Fruit fly (Drosophila melanogaster) whole organism, embryonic: ENCODE measurements around the gene Muted.

Source experiments
- ATbp ChIP-seq: fragments of 200-800 bp; sonication (Bioruptor generic); optimal IDR thresholded peaks from 2 replicates; lab custom pipeline; 2017; ENCODE audit warnings: missing biosample characterization, mild to moderate bottlenecking, missing genetic modification characterization, missing genetic modification reagents
- Bteb2 ChIP-seq: fragments of 200-800 bp; sonication (Bioruptor generic); optimal IDR thresholded peaks from 2 replicates; lab custom pipeline; 2016; ENCODE audit warnings: missing biosample characterization, missing genetic modification characterization
- CG10366 ChIP-seq: fragments of 200-800 bp; sonication (Bioruptor generic); IDR thresholded peaks from 2 replicates; pipeline ENCODE4 v1.3.6; 2022; ENCODE audit warnings: missing biosample characterization, missing genetic modification characterization
- CG11456 ChIP-seq: fragments of 200-800 bp; sonication (Bioruptor generic); IDR thresholded peaks from 3 replicates; pipeline ENCODE4 v1.3.6; 2022; ENCODE audit warnings: missing biosample characterization, missing genetic modification characterization
- CG11696 ChIP-seq: fragments of 200-800 bp; sonication (Bioruptor generic); IDR thresholded peaks from 2 replicates; pipeline ENCODE4 v1.3.6; 2022; ENCODE audit warnings: missing biosample characterization, missing genetic modification characterization
- CG13624 ChIP-seq: fragments of 200-800 bp; sonication (Bioruptor generic); optimal IDR thresholded peaks from 2 replicates; lab custom pipeline; 2016; ENCODE audit warnings: missing biosample characterization, missing genetic modification characterization
- CG13894 ChIP-seq: fragments of 200-800 bp; sonication (Bioruptor generic); optimal IDR thresholded peaks from 3 replicates; lab custom pipeline; 2018; ENCODE audit warnings: missing biosample characterization, mild to moderate bottlenecking, missing genetic modification characterization, moderate library complexity
- CG15011 ChIP-seq: fragments of 200-800 bp; sonication (Bioruptor generic); optimal IDR thresholded peaks from 3 replicates; lab custom pipeline; 2018; ENCODE audit warnings: missing biosample characterization, mild to moderate bottlenecking, missing genetic modification characterization
- CG17568 ChIP-seq: fragments of 200-800 bp; sonication (Bioruptor generic); optimal IDR thresholded peaks from 2 replicates; lab custom pipeline; 2018; ENCODE audit warnings: missing biosample characterization, mild to moderate bottlenecking, missing genetic modification characterization, moderate library complexity
- CG1792 ChIP-seq: fragments of 200-800 bp; sonication (Bioruptor generic); optimal IDR thresholded peaks from 2 replicates; lab custom pipeline; 2016; ENCODE audit warnings: missing biosample characterization, missing genetic modification characterization
- CG18476 ChIP-seq: fragments of 200-800 bp; sonication (Bioruptor generic); optimal IDR thresholded peaks from 2 replicates; lab custom pipeline; 2016; ENCODE audit warnings: missing biosample characterization, mild to moderate bottlenecking, missing genetic modification characterization
- CG42726 ChIP-seq: fragments of 200-800 bp; sonication (Bioruptor generic); IDR thresholded peaks from 2 replicates; pipeline ENCODE4 v1.3.6; 2022; ENCODE audit warnings: missing biosample characterization, missing genetic modification characterization; ENCODE audit not compliant: partially characterized antibody
- CG7786 ChIP-seq: fragments of 200-800 bp; sonication (Bioruptor generic); optimal IDR thresholded peaks from 2 replicates; lab custom pipeline; 2016; ENCODE audit warnings: missing biosample characterization, missing genetic modification characterization
- CHES-1-like ChIP-seq: fragments of 200-800 bp; sonication (Bioruptor generic); optimal IDR thresholded peaks from 2 replicates; lab custom pipeline; 2016; ENCODE audit warnings: missing biosample characterization, missing genetic modification characterization
- Dbx ChIP-seq: fragments of 200-800 bp; sonication (Bioruptor generic); IDR thresholded peaks from 3 replicates; pipeline ENCODE4 v1.3.6; 2022; ENCODE audit warnings: missing biosample characterization, missing genetic modification characterization
- E2f2 ChIP-seq: fragments of 200-800 bp; sonication (Bioruptor generic); IDR thresholded peaks from 2 replicates; pipeline ENCODE4 v1.3.6; 2022; ENCODE audit warnings: missing biosample characterization, missing genetic modification characterization
- Elba2 ChIP-seq: fragments of 200-800 bp; sonication (Bioruptor generic); optimal IDR thresholded peaks from 3 replicates; lab custom pipeline; 2016; ENCODE audit warnings: missing biosample characterization, missing genetic modification characterization
- Gsc ChIP-seq: fragments of 200-800 bp; sonication (Bioruptor generic); IDR thresholded peaks from 2 replicates; pipeline ENCODE4 v1.3.6; 2022; ENCODE audit warnings: missing biosample characterization, missing genetic modification characterization
- Meics ChIP-seq: fragments of 200-800 bp; sonication (Bioruptor generic); optimal IDR thresholded peaks from 2 replicates; lab custom pipeline; 2017; ENCODE audit warnings: missing biosample characterization, mild to moderate bottlenecking, missing genetic modification characterization
- NC2α ChIP-seq: fragments of 200-800 bp; sonication (Bioruptor generic); optimal IDR thresholded peaks from 2 replicates; lab custom pipeline; 2016; ENCODE audit warnings: missing biosample characterization, missing genetic modification characterization
- Neu2 ChIP-seq: fragments of 200-800 bp; sonication (Bioruptor generic); optimal IDR thresholded peaks from 3 replicates; lab custom pipeline; 2016; ENCODE audit warnings: missing biosample characterization, missing genetic modification characterization, borderline replicate concordance
- Oli ChIP-seq: fragments of 200-800 bp; sonication (Bioruptor generic); optimal IDR thresholded peaks from 2 replicates; lab custom pipeline; 2018; ENCODE audit warnings: missing biosample characterization, mild to moderate bottlenecking, missing genetic modification characterization, moderate library complexity
- Ptx1 ChIP-seq: fragments of 200-800 bp; sonication (Bioruptor generic); IDR thresholded peaks from 2 replicates; pipeline ENCODE4 v1.3.6; 2022; ENCODE audit warnings: missing biosample characterization, missing genetic modification characterization
- Spps ChIP-seq: fragments of 200-800 bp; sonication (Bioruptor generic); optimal IDR thresholded peaks from 2 replicates; lab custom pipeline; 2018; ENCODE audit warnings: missing biosample characterization, mild to moderate bottlenecking, missing genetic modification characterization
- Trl ChIP-seq, 3 experiments: fragments of >200 bp in 2 of 3; fragments of 200-800 bp in 1 of 3; sonication (Bioruptor generic) in 1 of 3; optimal IDR thresholded peaks; 2 replicates in 1 of 3; 3 replicates in 2 of 3; lab custom pipeline; 2016 to 2017; ENCODE audit warnings: missing biosample characterization in 1 of 3, missing genetic modification characterization in 1 of 3
- Xbp1 ChIP-seq: fragments of 200-800 bp; sonication (Bioruptor generic); optimal IDR thresholded peaks from 3 replicates; lab custom pipeline; 2016; ENCODE audit warnings: missing biosample characterization, mild to moderate bottlenecking, missing genetic modification characterization
- YL-1 ChIP-seq: fragments of 200-800 bp; sonication (Bioruptor generic); optimal IDR thresholded peaks from 3 replicates; lab custom pipeline; 2017; ENCODE audit warnings: missing biosample characterization, mild to moderate bottlenecking, missing genetic modification characterization
- bbx ChIP-seq: fragments of 200-800 bp; sonication (Bioruptor generic); IDR thresholded peaks from 2 replicates; pipeline ENCODE4 v1.3.6; 2022; ENCODE audit warnings: missing biosample characterization, missing genetic modification characterization; ENCODE audit not compliant: partially characterized antibody
- cg ChIP-seq: fragments of 200-800 bp; sonication (Bioruptor generic); optimal IDR thresholded peaks from 3 replicates; lab custom pipeline; 2019; ENCODE audit warnings: missing biosample characterization, mild to moderate bottlenecking, missing genetic modification characterization, moderate library complexity
- chinmo ChIP-seq: fragments of 200-800 bp; sonication (Bioruptor generic); IDR thresholded peaks from 4 replicates; pipeline ENCODE4 v1.3.6; 2022; ENCODE audit warnings: missing biosample characterization, missing genetic modification characterization; ENCODE audit not compliant: partially characterized antibody
- crol ChIP-seq: fragments of 200-800 bp; sonication (Bioruptor generic); IDR thresholded peaks from 2 replicates; pipeline ENCODE4 v1.3.6; 2022; ENCODE audit warnings: missing biosample characterization, missing genetic modification characterization
- dan ChIP-seq: fragments of 200-800 bp; sonication (Bioruptor generic); IDR thresholded peaks from 2 replicates; pipeline ENCODE4 v1.3.6; 2022; ENCODE audit warnings: missing biosample characterization, missing genetic modification characterization
- emc ChIP-seq: fragments of 200-800 bp; sonication (Bioruptor generic); optimal IDR thresholded peaks from 2 replicates; lab custom pipeline; 2016; ENCODE audit warnings: missing biosample characterization, missing genetic modification characterization
- grn ChIP-seq: fragments of 200-800 bp; sonication (Bioruptor generic); optimal IDR thresholded peaks from 3 replicates; lab custom pipeline; 2017; ENCODE audit warnings: missing biosample characterization, missing genetic modification characterization
- gt ChIP-seq: fragments of 200-800 bp; sonication (Bioruptor generic); IDR thresholded peaks from 2 replicates; pipeline ENCODE4 v1.3.6; 2022; ENCODE audit warnings: missing biosample characterization, missing genetic modification characterization
- h ChIP-seq: fragments of >200 bp; optimal IDR thresholded peaks from 2 replicates; lab custom pipeline; 2017
- hb ChIP-seq: fragments of 200-800 bp; sonication (Bioruptor generic); IDR thresholded peaks from 3 replicates; pipeline ENCODE4 v1.3.6; 2022; ENCODE audit warnings: missing biosample characterization, missing genetic modification characterization; ENCODE audit not compliant: partially characterized antibody
- insv ChIP-seq, 2 experiments: fragments of 200-800 bp; sonication (Bioruptor generic); optimal IDR thresholded peaks; 3 replicates each; lab custom pipeline; 2016 to 2018; ENCODE audit warnings: missing biosample characterization in 2 of 2, missing genetic modification characterization in 2 of 2
- inv ChIP-seq: fragments of 200-800 bp; sonication (Bioruptor generic); IDR thresholded peaks from 2 replicates; pipeline ENCODE4 v1.3.6; 2022; ENCODE audit warnings: missing biosample characterization, missing genetic modification characterization; ENCODE audit not compliant: partially characterized antibody
- kah ChIP-seq: fragments of 200-800 bp; sonication (Bioruptor generic); optimal IDR thresholded peaks from 2 replicates; lab custom pipeline; 2018; ENCODE audit warnings: missing biosample characterization, mild to moderate bottlenecking, missing genetic modification characterization
- lab ChIP-seq: fragments of 200-800 bp; sonication (Bioruptor generic); optimal IDR thresholded peaks from 3 replicates; lab custom pipeline; 2017; ENCODE audit warnings: missing biosample characterization, missing genetic modification characterization, mild to moderate bottlenecking, moderate library complexity, missing genetic modification reagents
- lola ChIP-seq, 3 experiments: fragments of >200 bp in 2 of 3; fragments of 200-800 bp in 1 of 3; sonication (Bioruptor generic) in 1 of 3; optimal IDR thresholded peaks; 2 replicates each; lab custom pipeline; 2017 to 2019; ENCODE audit warnings: missing biosample characterization in 3 of 3, missing genetic modification characterization in 3 of 3, mild to moderate bottlenecking in 1 of 3, moderate library complexity in 1 of 3
- nmo ChIP-seq: fragments of 200-800 bp; sonication (Bioruptor generic); optimal IDR thresholded peaks from 2 replicates; lab custom pipeline; 2018; ENCODE audit warnings: missing biosample characterization, mild to moderate bottlenecking, missing genetic modification characterization, moderate library complexity
- run ChIP-seq: fragments of 200-800 bp; sonication (Bioruptor generic); optimal IDR thresholded peaks from 3 replicates; lab custom pipeline; 2018; ENCODE audit warnings: missing biosample characterization, mild to moderate bottlenecking, missing genetic modification characterization
- scrt ChIP-seq: fragments of 200-800 bp; sonication (Bioruptor generic); optimal IDR thresholded peaks from 2 replicates; lab custom pipeline; 2018; ENCODE audit warnings: missing biosample characterization, mild to moderate bottlenecking, missing genetic modification characterization, moderate library complexity
- sens ChIP-seq: fragments of 200-800 bp; sonication (Bioruptor generic); peaks from one replicate; lab custom pipeline; 2016; ENCODE audit warnings: missing biosample characterization, missing genetic modification characterization
- sob ChIP-seq: fragments of 200-800 bp; sonication (Bioruptor generic); IDR thresholded peaks from 2 replicates; pipeline ENCODE4 v1.3.6; 2022; ENCODE audit warnings: missing biosample characterization, missing genetic modification characterization
- stwl ChIP-seq: fragments of 200-800 bp; sonication (Bioruptor generic); optimal IDR thresholded peaks from 3 replicates; lab custom pipeline; 2018; ENCODE audit warnings: missing biosample characterization, mild to moderate bottlenecking, missing genetic modification characterization, moderate library complexity
- tio ChIP-seq: fragments of 200-800 bp; sonication (Bioruptor generic); optimal IDR thresholded peaks from 2 replicates; lab custom pipeline; 2017; ENCODE audit warnings: missing biosample characterization, missing genetic modification characterization, inconsistent platforms
- vvl ChIP-seq: fragments of 200-800 bp; sonication (Bioruptor generic); IDR thresholded peaks from 2 replicates; pipeline ENCODE4 v1.3.6; 2022; ENCODE audit warnings: missing biosample characterization, missing genetic modification characterization

Muted gene

dm6 chr3R:22358810-22359209 lies 3.6 kb upstream of the Muted start (continued):
- TF ChIP-seq lola (GFP tag; optimal IDR thresholded peaks at IDR 0.05; lab: Kevin White, UChicago) (peak in 1 of 3 experiments; percentile 77), NC2α (GFP tag; lab: Kevin White, UChicago) (peak; percentile 55), ATbp (GFP tag; lab: Kevin White, UChicago) (peak; percentile 77), scrt (GFP tag; lab: Kevin White, UChicago) (peak; percentile 6), CG13624 (GFP tag; lab: Kevin White, UChicago) (peak; percentile 27), Meics (GFP tag; lab: Kevin White, UChicago) (peak; percentile 52), CG42726 (GFP tag; lab: Robert Waterston, UW) (no peak), CG15011 (GFP tag; lab: Kevin White, UChicago) (peak; percentile 62), Elba2 (GFP tag; lab: Kevin White, UChicago) (no peak), inv (GFP tag; lab: Robert Waterston, UW) (no peak), emc (no peak), h (lab: Kevin White, UChicago) (no peak), cg (GFP tag; lab: Kevin White, UChicago) (no peak), Oli (peak; percentile 71), CG11696 (GFP tag; lab: Robert Waterston, UW) (peak; percentile 66; the same call in 1 of the 2 replicates), dan (GFP tag; lab: Robert Waterston, UW) (no peak), stwl (tag; lab: Kevin White, UChicago) (peak; percentile 23), Gsc (GFP tag; lab: Robert Waterston, UW) (no peak), tio (GFP tag; lab: Kevin White, UChicago) (peak; percentile 61), CHES-1-like (GFP tag; lab: Kevin White, UChicago) (peak; percentile 17), CG10366 (GFP tag; lab: Robert Waterston, UW) (peak; percentile 50), Xbp1 (GFP tag; lab: Kevin White, UChicago) (peak; percentile 61), CG18476 (GFP tag; lab: Kevin White, UChicago) (peak; percentile 84), Bteb2 (GFP tag; lab: Kevin White, UChicago) (peak; percentile 36), Ptx1 (GFP tag; lab: Robert Waterston, UW) (peak; percentile 77), sob (GFP tag; lab: Robert Waterston, UW) (peak; percentile 64), CG1792 (GFP tag; lab: Kevin White, UChicago) (peak; percentile 73), run (tag; lab: Kevin White, UChicago) (no peak), lab (GFP tag; lab: Kevin White, UChicago) (peak; percentile 69), CG11456 (GFP tag; lab: Robert Waterston, UW) (0 out of 3 replicates have a peak, but pooled peaks have one; percentile 35), gt (GFP tag; lab: Robert Waterston, UW) (no peak), Neu2 (GFP tag; lab: Kevin White, UChicago) (no peak), bbx (no peak), vvl (GFP tag; lab: Robert Waterston, UW) (peak; percentile 87), chinmo (GFP tag; lab: Robert Waterston, UW) (no peak), hb (GFP tag; lab: Robert Waterston, UW) (no peak), Spps (tag; lab: Kevin White, UChicago) (peak; percentile 82), sens (peak; percentile 94), crol (GFP tag; lab: Robert Waterston, UW) (no peak), CG7786 (GFP tag; lab: Kevin White, UChicago) (peak; percentile 28), Trl (optimal IDR thresholded peaks at IDR 0.05; lab: Kevin White, UChicago) (no peak), Trl (GFP tag; optimal IDR thresholded peaks at IDR 0.05; lab: Kevin White, UChicago) (peak; percentile 76), kah (GFP tag; lab: Kevin White, UChicago) (peak; percentile 32), insv (GFP tag; optimal IDR thresholded peaks at IDR 0.05; lab: Kevin White, UChicago) (no peak), nmo (GFP tag; lab: Kevin White, UChicago) (peak; percentile 55), CG13894 (no peak), YL-1 (peak; percentile 32), CG17568 (peak; percentile 74), Dbx (GFP tag; lab: Robert Waterston, UW) (0 out of 3 replicates have a peak, but pooled peaks have one; percentile 25), grn (GFP tag; lab: Kevin White, UChicago) (peak; percentile 47), E2f2 (peak; percentile 54; the same call in 1 of the 2 replicates)
